Worm (Caenorhabditis elegans): ENCODE data around the gene Y54G9A.9.

- TF ChIP-seq ceh-24 (tag; optimal IDR thresholded peaks at IDR 0.05): no peak
- no peak for TF ChIP-seq pag-3 (tag; optimal IDR thresholded peaks at IDR 0.05; ENCODE audit: borderline replicate concordance)
- no peak for TF ChIP-seq dve-1 (tag; optimal IDR thresholded peaks at IDR 0.05)
Measured at ce11 chrII:13739423-13739822, 9.9 kb downstream of the Y54G9A.9 start.

Measured in whole organism, late embryonic.